Fruit fly (Drosophila melanogaster) whole organism, prepupa: Measurements from ENCODE around the gene mad2.
A peak's percentile ranks its signal among the peaks of the same experiment; 100 is the strongest.

Experiments used
- Blimp-1 ChIP-seq: fragments of 200-800 bp; sonication (Bioruptor generic); optimal IDR thresholded peaks from 3 replicates; lab custom pipeline; 2017; ENCODE audit warnings: missing biosample characterization, missing genetic modification characterization, mild to moderate bottlenecking, moderate library complexity, missing genetic modification reagents
- CG10631 ChIP-seq: fragments of 200-800 bp; sonication (Bioruptor generic); optimal IDR thresholded peaks from 2 replicates; lab custom pipeline; 2016; ENCODE audit warnings: missing biosample characterization, missing genetic modification characterization
- CG10669 ChIP-seq: fragments of 200-800 bp; sonication (Bioruptor generic); optimal IDR thresholded peaks from 3 replicates; lab custom pipeline; 2018; ENCODE audit warnings: missing biosample characterization, mild to moderate bottlenecking, missing genetic modification characterization, moderate library complexity
- CG11762 ChIP-seq: fragments of 200-800 bp; sonication (Bioruptor generic); optimal IDR thresholded peaks from 3 replicates; lab custom pipeline; 2016; ENCODE audit warnings: missing biosample characterization, missing genetic modification characterization; ENCODE audit not compliant: insufficient read depth
- CG11902 ChIP-seq: fragments of 200-800 bp; sonication (Bioruptor generic); optimal IDR thresholded peaks from 3 replicates; lab custom pipeline; 2016; ENCODE audit warnings: missing biosample characterization, missing genetic modification characterization
- CG15336 ChIP-seq: fragments of 200-800 bp; sonication (Bioruptor generic); IDR thresholded peaks from 2 replicates; pipeline ENCODE4 v1.3.6; 2022; ENCODE audit warnings: missing biosample characterization, missing genetic modification characterization
- CG1621 ChIP-seq: fragments of 200-800 bp; sonication (Bioruptor generic); optimal IDR thresholded peaks from 3 replicates; lab custom pipeline; 2018; ENCODE audit warnings: missing biosample characterization, mild to moderate bottlenecking, missing genetic modification characterization
- CG16779 ChIP-seq: fragments of 200-800 bp; sonication (Bioruptor generic); optimal IDR thresholded peaks from 3 replicates; lab custom pipeline; 2017; ENCODE audit warnings: missing biosample characterization, mild to moderate bottlenecking, missing genetic modification characterization
- CG3032 ChIP-seq: fragments of 200-800 bp; optimal IDR thresholded peaks from 2 replicates; lab custom pipeline; 2019; ENCODE audit warnings: missing biosample characterization, mild to moderate bottlenecking, missing genetic modification characterization, moderate library complexity
- CG31627 ChIP-seq: fragments of 200-800 bp; sonication (Bioruptor generic); optimal IDR thresholded peaks from 3 replicates; lab custom pipeline; 2016; ENCODE audit warnings: missing biosample characterization, missing genetic modification characterization
- CG32006 ChIP-seq: fragments of 200-800 bp; sonication (Bioruptor generic); optimal IDR thresholded peaks from 3 replicates; lab custom pipeline; 2017; ENCODE audit warnings: missing biosample characterization, mild to moderate bottlenecking, missing genetic modification characterization
- CG34406 ChIP-seq: fragments of 200-800 bp; sonication (Bioruptor generic); optimal IDR thresholded peaks from 3 replicates; lab custom pipeline; 2016; ENCODE audit warnings: missing biosample characterization, missing genetic modification characterization
- CG3919 ChIP-seq: fragments of 200-800 bp; sonication (Bioruptor generic); optimal IDR thresholded peaks from 3 replicates; lab custom pipeline; 2016; ENCODE audit warnings: missing biosample characterization, missing genetic modification characterization
- CG6163 ChIP-seq: fragments of 200-800 bp; sonication (Bioruptor generic); IDR thresholded peaks from 3 replicates; pipeline ENCODE4 v1.3.6; 2022; ENCODE audit warnings: missing biosample characterization, missing genetic modification characterization
- CG6808 ChIP-seq: fragments of 200-800 bp; sonication (Bioruptor generic); optimal IDR thresholded peaks from 3 replicates; lab custom pipeline; 2017; ENCODE audit warnings: missing biosample characterization, missing genetic modification characterization, mild to moderate bottlenecking, moderate library complexity, missing genetic modification reagents
- CG7368 ChIP-seq: fragments of 200-800 bp; sonication (Bioruptor generic); optimal IDR thresholded peaks from 3 replicates; lab custom pipeline; 2016; ENCODE audit warnings: missing biosample characterization, missing genetic modification characterization
- CG8119 ChIP-seq: fragments of 200-800 bp; sonication (Bioruptor generic); IDR thresholded peaks from 3 replicates; pipeline ENCODE4 v1.3.6; 2022; ENCODE audit warnings: missing biosample characterization, missing genetic modification characterization
- CG8319 ChIP-seq: fragments of 200-800 bp; sonication (Bioruptor generic); optimal IDR thresholded peaks from 3 replicates; lab custom pipeline; 2016; ENCODE audit warnings: missing biosample characterization, missing genetic modification characterization
- CG8632 ChIP-seq: fragments of 200-800 bp; sonication (Bioruptor generic); optimal IDR thresholded peaks from 3 replicates; lab custom pipeline; 2016; ENCODE audit warnings: missing biosample characterization, missing genetic modification characterization
- CG9139 ChIP-seq: fragments of 200-800 bp; sonication (Bioruptor generic); optimal IDR thresholded peaks from 3 replicates; lab custom pipeline; 2017; ENCODE audit warnings: missing biosample characterization, mild to moderate bottlenecking, missing genetic modification characterization
- Eip75B ChIP-seq: fragments of 200-800 bp; sonication (Bioruptor generic); optimal IDR thresholded peaks from 3 replicates; lab custom pipeline; 2016; ENCODE audit warnings: missing biosample characterization, missing genetic modification characterization
- Eip78C ChIP-seq: fragments of 200-800 bp; sonication (Bioruptor generic); peaks from one replicate; lab custom pipeline; 2016; ENCODE audit warnings: missing biosample characterization, missing genetic modification characterization
- Ets21C ChIP-seq: fragments of 200-800 bp; sonication (Bioruptor generic); optimal IDR thresholded peaks from 3 replicates; lab custom pipeline; 2016; ENCODE audit warnings: missing biosample characterization, missing genetic modification characterization
- Ets96B ChIP-seq: fragments of 200-800 bp; optimal IDR thresholded peaks from 2 replicates; lab custom pipeline; 2019; ENCODE audit warnings: missing biosample characterization, mild to moderate bottlenecking, missing genetic modification characterization, moderate library complexity
- Gug ChIP-seq: fragments of 200-800 bp; sonication (Bioruptor generic); IDR thresholded peaks from 2 replicates; pipeline ENCODE4 v1.3.6; 2022; ENCODE audit warnings: missing biosample characterization, missing genetic modification characterization
- Hr38 ChIP-seq: sonication (Bioruptor generic); optimal IDR thresholded peaks from 2 replicates; lab custom pipeline; 2016; ENCODE audit warnings: missing biosample characterization, missing genetic modification characterization
- Hr39 ChIP-seq: fragments of 200-800 bp; sonication (Bioruptor generic); optimal IDR thresholded peaks from 2 replicates; lab custom pipeline; 2016; ENCODE audit warnings: missing biosample characterization, missing genetic modification characterization
- Hr4 ChIP-seq: fragments of 200-800 bp; sonication (Bioruptor generic); optimal IDR thresholded peaks from 3 replicates; lab custom pipeline; 2016; ENCODE audit warnings: missing biosample characterization, missing genetic modification characterization
- Lpt ChIP-seq: fragments of 200-800 bp; sonication (Bioruptor generic); optimal IDR thresholded peaks from 3 replicates; lab custom pipeline; 2016; ENCODE audit warnings: missing biosample characterization, missing genetic modification characterization
- Met ChIP-seq: fragments of 200-800 bp; sonication (Bioruptor generic); optimal IDR thresholded peaks from 3 replicates; lab custom pipeline; 2016; ENCODE audit warnings: missing biosample characterization, missing genetic modification characterization
- OdsH ChIP-seq: fragments of 200-800 bp; sonication (Bioruptor generic); optimal IDR thresholded peaks from 3 replicates; lab custom pipeline; 2016; ENCODE audit warnings: missing biosample characterization, missing genetic modification characterization
- Smox ChIP-seq: fragments of 200-800 bp; sonication (Bioruptor generic); optimal IDR thresholded peaks from 3 replicates; lab custom pipeline; 2016; ENCODE audit warnings: missing biosample characterization, missing genetic modification characterization
- Sox102F ChIP-seq: fragments of 200-800 bp; sonication (Bioruptor generic); optimal IDR thresholded peaks from 2 replicates; lab custom pipeline; 2016; ENCODE audit warnings: missing biosample characterization, mild to moderate bottlenecking, missing genetic modification characterization
- Sox14 ChIP-seq: fragments of 200-800 bp; sonication (Bioruptor generic); optimal IDR thresholded peaks from 3 replicates; lab custom pipeline; 2016; ENCODE audit warnings: missing biosample characterization, missing genetic modification characterization
- Sox15 ChIP-seq: fragments of 200-800 bp; sonication (Bioruptor generic); optimal IDR thresholded peaks from 3 replicates; lab custom pipeline; 2016; ENCODE audit warnings: missing biosample characterization, missing genetic modification characterization
- achi ChIP-seq: fragments of 200-800 bp; sonication (Bioruptor generic); optimal IDR thresholded peaks from 3 replicates; lab custom pipeline; 2016; ENCODE audit warnings: missing biosample characterization, missing genetic modification characterization
- acj6 ChIP-seq: fragments of 200-800 bp; sonication (Bioruptor generic); optimal IDR thresholded peaks from 3 replicates; lab custom pipeline; 2016; ENCODE audit warnings: missing biosample characterization, missing genetic modification characterization
- dac ChIP-seq: fragments of 200-800 bp; sonication (Bioruptor generic); optimal IDR thresholded peaks from 2 replicates; lab custom pipeline; 2017; ENCODE audit warnings: missing biosample characterization, mild to moderate bottlenecking, missing genetic modification characterization
- dsx ChIP-seq: fragments of 200-800 bp; optimal IDR thresholded peaks from 3 replicates; lab custom pipeline; 2019; ENCODE audit warnings: missing biosample characterization, mild to moderate bottlenecking, missing genetic modification characterization, moderate library complexity; ENCODE audit not compliant: poor library complexity, severe bottlenecking
- eg ChIP-seq: fragments of 200-800 bp; sonication (Bioruptor generic); IDR thresholded peaks from 3 replicates; pipeline ENCODE4 v1.3.6; 2022; ENCODE audit warnings: missing biosample characterization, missing genetic modification characterization
- esn ChIP-seq: fragments of 200-800 bp; sonication (Bioruptor generic); optimal IDR thresholded peaks from 2 replicates; lab custom pipeline; 2016; ENCODE audit warnings: missing biosample characterization, mild to moderate bottlenecking, missing genetic modification characterization, moderate library complexity
- fd59A ChIP-seq: fragments of 200-800 bp; sonication (Bioruptor generic); optimal IDR thresholded peaks from 2 replicates; lab custom pipeline; 2017; ENCODE audit warnings: missing biosample characterization, mild to moderate bottlenecking, missing genetic modification characterization, missing genetic modification reagents
- fd85E ChIP-seq: fragments of 200-800 bp; sonication (Bioruptor generic); optimal IDR thresholded peaks from 3 replicates; lab custom pipeline; 2016; ENCODE audit warnings: missing biosample characterization, missing genetic modification characterization
- lz ChIP-seq: fragments of 200-800 bp; sonication (Bioruptor generic); optimal IDR thresholded peaks from 3 replicates; lab custom pipeline; 2016; ENCODE audit warnings: missing biosample characterization, missing genetic modification characterization
- net ChIP-seq: fragments of 200-800 bp; sonication (Bioruptor generic); optimal IDR thresholded peaks from 3 replicates; lab custom pipeline; 2016; ENCODE audit warnings: missing biosample characterization, missing genetic modification characterization
- salr ChIP-seq, 2 experiments: fragments of 200-800 bp; sonication (Bioruptor generic); optimal IDR thresholded peaks; 3 replicates each; lab custom pipeline; 2016 to 2018; ENCODE audit warnings: missing biosample characterization in 2 of 2, missing genetic modification characterization in 2 of 2, mild to moderate bottlenecking in 1 of 2
- spab ChIP-seq: fragments of 200-800 bp; sonication (Bioruptor generic); optimal IDR thresholded peaks from 2 replicates; lab custom pipeline; 2017; ENCODE audit warnings: missing biosample characterization, mild to moderate bottlenecking, missing genetic modification characterization, missing genetic modification reagents
- ss ChIP-seq, 2 experiments: fragments of 200-800 bp; sonication (Bioruptor generic); optimal IDR thresholded peaks; 2 replicates in 1 of 2; 3 replicates in 1 of 2; lab custom pipeline; 2017 to 2018; ENCODE audit warnings: mild to moderate bottlenecking in 2 of 2, missing biosample characterization in 2 of 2, missing genetic modification characterization in 2 of 2, moderate library complexity in 1 of 2

mad2 gene

dm6 chr3L:5828684-5829083 lies 15.8 kb upstream of the mad2 start:
- no peak for TF ChIP-seq Hr38 (GFP tag; lab: Kevin White, UChicago)

- TF ChIP-seq esn (GFP tag; lab: Kevin White, UChicago) (no peak), Hr4 (GFP tag; lab: Kevin White, UChicago) (no peak)
These were observed 15.4 kb upstream of the mad2 start for dm6 chr3L:5828275-5828674.

dm6 chr3L:5825483-5825882 lies 12.6 kb upstream of the mad2 start:
- TF ChIP-seq Gug (no peak), Ets21C (GFP tag; lab: Kevin White, UChicago) (no peak), CG7368 (no peak), Hr39 (GFP tag; lab: Kevin White, UChicago) (no peak), fd59A (GFP tag; lab: Kevin White, UChicago) (peak; percentile 19), CG34406 (GFP tag; lab: Kevin White, UChicago) (peak; percentile 7), CG6808 (GFP tag; lab: Kevin White, UChicago) (no peak), esn (GFP tag; lab: Kevin White, UChicago) (no peak), CG16779 (tag; lab: Kevin White, UChicago) (no peak), dsx (no peak), Hr4 (GFP tag; lab: Kevin White, UChicago) (no peak), Lpt (no peak), Sox102F (GFP tag; lab: Kevin White, UChicago) (no peak), Eip75B (GFP tag; lab: Kevin White, UChicago) (no peak), spab (GFP tag; lab: Kevin White, UChicago) (peak; percentile 12), CG9139 (GFP tag; lab: Kevin White, UChicago) (no peak), OdsH (GFP tag; lab: Kevin White, UChicago) (no peak), salr (GFP tag; optimal IDR thresholded peaks at IDR 0.05; lab: Kevin White, UChicago) (no peak), Blimp-1 (GFP tag; lab: Kevin White, UChicago) (no peak), Smox (GFP tag; lab: Kevin White, UChicago) (no peak), Met (no peak), net (GFP tag; lab: Kevin White, UChicago) (no peak), CG8319 (GFP tag; lab: Kevin White, UChicago) (no peak), CG10631 (GFP tag; lab: Kevin White, UChicago) (no peak), CG1621 (tag; lab: Kevin White, UChicago) (no peak), CG3032 (peak; percentile 36), CG11902 (GFP tag; lab: Kevin White, UChicago) (no peak), dac (GFP tag; lab: Kevin White, UChicago) (no peak), eg (GFP tag; lab: Robert Waterston, UW) (no peak), ss (GFP tag; optimal IDR thresholded peaks at IDR 0.05; lab: Kevin White, UChicago) (no peak), Eip78C (GFP tag; lab: Kevin White, UChicago) (peak; percentile 52), achi (GFP tag; lab: Kevin White, UChicago) (no peak), CG10669 (peak; percentile 9), CG8119 (GFP tag; lab: Robert Waterston, UW) (no peak), CG3919 (GFP tag; lab: Kevin White, UChicago) (no peak), CG8632 (no peak), CG11762 (GFP tag; lab: Kevin White, UChicago) (no peak), Sox15 (GFP tag; lab: Kevin White, UChicago) (no peak), fd85E (GFP tag; lab: Kevin White, UChicago) (no peak), CG6163 (GFP tag; lab: Robert Waterston, UW) (0 out of 3 replicates have a peak, but pooled peaks have one; percentile 12), CG15336 (no peak), Sox14 (GFP tag; lab: Kevin White, UChicago) (no peak), Hr38 (GFP tag; lab: Kevin White, UChicago) (no peak), acj6 (GFP tag; lab: Kevin White, UChicago) (peak; percentile 28), Ets96B (tag; lab: Kevin White, UChicago) (peak; percentile 5), CG31627 (no peak), CG32006 (GFP tag; lab: Kevin White, UChicago) (peak; percentile 2), lz (no peak)
